Worm (Caenorhabditis elegans) whole organism, L4 larva: Measurements from ENCODE around the gene wdfy-2.

ENCODE experiments used
- D1046.2 ChIP-seq: fragments of 200-800 bp; sonication (Bioruptor generic); IDR thresholded peaks from 2 replicates; pipeline ENCODE4 v1.3.6; 2022; ENCODE audit warnings: missing genetic modification characterization, missing compliant biosample characterization
- F10B5.3 ChIP-seq: sonication (generic microtip); optimal IDR thresholded peaks from 2 replicates; lab custom pipeline; 2016; ENCODE audit warnings: mild to moderate bottlenecking, missing genetic modification characterization, missing compliant biosample characterization
- F26F4.8 ChIP-seq: fragments of 200-800 bp; sonication (Bioruptor generic); conservative IDR thresholded peaks from 2 replicates; pipeline ENCODE4 v1.3.6; 2022; ENCODE audit warnings: missing genetic modification characterization, missing compliant biosample characterization
- F37D6.2 ChIP-seq: sonication (generic microtip); optimal IDR thresholded peaks from 2 replicates; lab custom pipeline; 2016; ENCODE audit warnings: mild to moderate bottlenecking, missing genetic modification characterization, missing compliant biosample characterization
- R02D3.7 ChIP-seq: fragments of 150-350 bp; sonication (generic microtip); optimal IDR thresholded peaks from 3 replicates; lab custom pipeline; 2014; ENCODE audit warnings: missing biosample characterization, missing genetic modification characterization
- T20F7.1 ChIP-seq: fragments of 200-800 bp; sonication (Bioruptor generic); optimal IDR thresholded peaks from 2 replicates; lab custom pipeline; 2018; ENCODE audit warnings: mild to moderate bottlenecking, missing genetic modification characterization, missing compliant biosample characterization
- Y5F2A.4 ChIP-seq: fragments of 200-800 bp; sonication (Bioruptor generic); optimal IDR thresholded peaks from 2 replicates; lab custom pipeline; 2018; ENCODE audit warnings: mild to moderate bottlenecking, missing genetic modification characterization, missing compliant biosample characterization
- ZK337.2 ChIP-seq: fragments of 200-800 bp; sonication (Bioruptor generic); IDR thresholded peaks from 2 replicates; pipeline ENCODE4 v1.3.6; 2022; ENCODE audit warnings: missing genetic modification reagents, missing genetic modification characterization, missing compliant biosample characterization
- ama-1 ChIP-seq: fragments of 150-350 bp; optimal IDR thresholded peaks from 2 replicates; lab custom pipeline; 2014; ENCODE audit warnings: inconsistent platforms, mixed read lengths
- arid-1 ChIP-seq: fragments of 200-800 bp; sonication (Bioruptor generic); conservative IDR thresholded peaks from 2 replicates; pipeline ENCODE4 v1.3.6; 2022; ENCODE audit warnings: missing genetic modification reagents, missing genetic modification characterization, missing compliant biosample characterization
- ceh-20 ChIP-seq: fragments of 200-800 bp; sonication (Bioruptor generic); IDR thresholded peaks from 2 replicates; pipeline ENCODE4 v1.3.6; 2022; ENCODE audit warnings: missing genetic modification reagents, missing genetic modification characterization, missing compliant biosample characterization
- ceh-32 ChIP-seq: sonication (generic microtip); optimal IDR thresholded peaks from 2 replicates; lab custom pipeline; 2016; ENCODE audit warnings: mild to moderate bottlenecking, missing genetic modification characterization, missing compliant biosample characterization; ENCODE audit not compliant: poor library complexity
- ces-1 ChIP-seq: fragments of 150-350 bp; sonication (generic microtip); optimal IDR thresholded peaks from 4 replicates; lab custom pipeline; 2014; ENCODE audit warnings: missing biosample characterization, missing genetic modification reagents, missing genetic modification characterization
- dmd-6 ChIP-seq: fragments of 200-800 bp; sonication (Bioruptor generic); IDR thresholded peaks from 2 replicates; pipeline ENCODE4 v1.3.6; 2022; ENCODE audit warnings: missing genetic modification reagents, missing genetic modification characterization, missing compliant biosample characterization
- duxl-1 ChIP-seq: sonication (generic microtip); optimal IDR thresholded peaks from 2 replicates; lab custom pipeline; 2016; ENCODE audit warnings: mild to moderate bottlenecking, missing genetic modification characterization, moderate library complexity, missing compliant biosample characterization; ENCODE audit not compliant: poor library complexity
- dve-1 ChIP-seq: sonication (generic microtip); optimal IDR thresholded peaks from 2 replicates; lab custom pipeline; 2017; ENCODE audit warnings: antibody characterized with exemption, mild to moderate bottlenecking, missing genetic modification characterization, missing compliant biosample characterization; ENCODE audit not compliant: insufficient read depth
- egl-27 ChIP-seq: sonication (generic microtip); optimal IDR thresholded peaks from 3 replicates; lab custom pipeline; 2017; ENCODE audit warnings: missing biosample characterization, missing genetic modification reagents, missing genetic modification characterization
- fos-1 ChIP-seq: fragments of 150-350 bp; optimal IDR thresholded peaks from 2 replicates; lab custom pipeline; 2014; ENCODE audit warnings: missing biosample characterization, missing genetic modification characterization
- hif-1 ChIP-seq, 2 experiments: sonication (generic microtip); optimal IDR thresholded peaks; 2 replicates each; lab custom pipeline; 2016 to 2017; ENCODE audit warnings: missing compliant biosample characterization in 2 of 2, missing genetic modification characterization in 2 of 2, missing genetic modification reagents in 2 of 2, missing genotype in 2 of 2, mild to moderate bottlenecking in 1 of 2
- hlh-11 ChIP-seq: fragments of 200-800 bp; sonication (Bioruptor generic); optimal IDR thresholded peaks from 2 replicates; lab custom pipeline; 2018; ENCODE audit warnings: mild to moderate bottlenecking, missing genetic modification characterization, missing compliant biosample characterization
- lin-1 ChIP-seq: fragments of 200-800 bp; sonication (Bioruptor generic); IDR thresholded peaks from 2 replicates; pipeline ENCODE4 v1.3.6; 2022; ENCODE audit warnings: missing genetic modification reagents, missing genetic modification characterization, missing compliant biosample characterization
- lin-13 ChIP-seq: fragments of 150-350 bp; optimal IDR thresholded peaks from 2 replicates; lab custom pipeline; 2014; ENCODE audit warnings: missing biosample characterization, missing genetic modification reagents, missing genetic modification characterization
- lin-38 ChIP-seq: fragments of 200-800 bp; sonication (Bioruptor generic); IDR thresholded peaks from 2 replicates; pipeline ENCODE4 v1.3.6; 2022; ENCODE audit warnings: missing genetic modification reagents, missing genetic modification characterization, missing compliant biosample characterization
- lin-39 ChIP-seq: fragments of 150-350 bp; optimal IDR thresholded peaks from 2 replicates; lab custom pipeline; 2014; ENCODE audit warnings: missing biosample characterization, missing genetic modification reagents, missing genetic modification characterization
- lir-3 ChIP-seq: sonication (generic microtip); optimal IDR thresholded peaks from 2 replicates; lab custom pipeline; 2016; ENCODE audit warnings: mild to moderate bottlenecking, missing genetic modification characterization, missing compliant biosample characterization
- lsy-2 ChIP-seq, 2 experiments: fragments of 150-350 bp in 1 of 2; sonication (generic microtip) in 1 of 2; optimal IDR thresholded peaks; 2 replicates each; lab custom pipeline; 2014 to 2017; ENCODE audit warnings: missing biosample characterization in 2 of 2, missing genetic modification characterization in 2 of 2
- madf-5 ChIP-seq, 2 experiments: fragments of 200-800 bp; sonication (Bioruptor generic); IDR thresholded peaks; 2 replicates each; pipeline ENCODE4 v1.3.6; 2022; ENCODE audit warnings: missing compliant biosample characterization in 2 of 2, missing genetic modification characterization in 2 of 2
- madf-9 ChIP-seq: fragments of 200-800 bp; sonication (Bioruptor generic); conservative IDR thresholded peaks from 2 replicates; pipeline ENCODE4 v1.3.6; 2022; ENCODE audit warnings: missing genetic modification reagents, missing genetic modification characterization, missing compliant biosample characterization
- mdl-1 ChIP-seq, 2 experiments: fragments of 150-350 bp in 1 of 2; sonication (generic microtip) in 1 of 2; optimal IDR thresholded peaks; 2 replicates each; lab custom pipeline; 2014 to 2017; ENCODE audit warnings: missing biosample characterization in 2 of 2, missing genetic modification characterization in 2 of 2
- mdt-29 ChIP-seq: fragments of 200-800 bp; sonication (Bioruptor generic); IDR thresholded peaks from 2 replicates; pipeline ENCODE4 v1.3.6; 2022; ENCODE audit warnings: missing genetic modification reagents, missing genetic modification characterization, missing compliant biosample characterization
- mep-1 ChIP-seq: fragments of 150-350 bp; sonication (generic microtip); optimal IDR thresholded peaks from 3 replicates; lab custom pipeline; 2014; ENCODE audit warnings: missing biosample characterization, missing genetic modification characterization
- nhr-111 ChIP-seq: fragments of 200-800 bp; sonication (Bioruptor generic); optimal IDR thresholded peaks from 2 replicates; lab custom pipeline; 2018; ENCODE audit warnings: mild to moderate bottlenecking, missing genetic modification characterization, missing compliant biosample characterization
- nhr-237 ChIP-seq: sonication (generic microtip); optimal IDR thresholded peaks from 2 replicates; lab custom pipeline; 2017; ENCODE audit warnings: missing biosample characterization, missing genetic modification characterization
- nhr-41 ChIP-seq: fragments of 200-800 bp; sonication (Bioruptor generic); IDR thresholded peaks from 2 replicates; pipeline ENCODE4 v1.3.6; 2022; ENCODE audit warnings: missing genetic modification reagents, missing genetic modification characterization, missing compliant biosample characterization
- nhr-42 ChIP-seq: fragments of 200-800 bp; sonication (Bioruptor generic); IDR thresholded peaks from 2 replicates; pipeline ENCODE4 v1.3.6; 2022; ENCODE audit warnings: missing genetic modification characterization, missing compliant biosample characterization
- nhr-76 ChIP-seq: fragments of 150-350 bp; optimal IDR thresholded peaks from 2 replicates; lab custom pipeline; 2014; ENCODE audit warnings: missing biosample characterization, missing genetic modification characterization
- pha-4 ChIP-seq, 2 experiments: fragments of 150-350 bp in 1 of 2; fragments of 200-800 bp in 1 of 2; sonication (Bioruptor generic) in 1 of 2; IDR thresholded peaks in 1 of 2; optimal IDR thresholded peaks in 1 of 2; 2 replicates each; pipeline versions ENCODE4 v1.3.6 to Lab custom; 2014 to 2022; ENCODE audit warnings: missing genetic modification characterization in 2 of 2, missing genetic modification reagents in 2 of 2, missing biosample characterization in 1 of 2, missing compliant biosample characterization in 1 of 2
- php-3 ChIP-seq: fragments of 200-800 bp; sonication (Bioruptor generic); IDR thresholded peaks from 2 replicates; pipeline ENCODE4 v1.3.6; 2022; ENCODE audit warnings: missing genetic modification reagents, missing genetic modification characterization, missing compliant biosample characterization
- pqm-1 ChIP-seq: sonication (generic microtip); optimal IDR thresholded peaks from 2 replicates; lab custom pipeline; 2017; ENCODE audit warnings: missing biosample characterization, missing genetic modification characterization
- set-16 ChIP-seq: fragments of 200-800 bp; sonication (Bioruptor generic); IDR thresholded peaks from 2 replicates; pipeline ENCODE4 v1.3.6; 2022; ENCODE audit warnings: missing genetic modification reagents, missing genetic modification characterization, missing compliant biosample characterization
- skn-1 ChIP-seq: fragments of 150-350 bp; optimal IDR thresholded peaks from 2 replicates; lab custom pipeline; 2014; ENCODE audit warnings: missing biosample characterization, missing genetic modification characterization
- snpc-1.2 ChIP-seq: fragments of 200-800 bp; sonication (Bioruptor generic); IDR thresholded peaks from 2 replicates; pipeline ENCODE4 v1.3.6; 2022; ENCODE audit warnings: missing genetic modification reagents, missing genetic modification characterization, missing compliant biosample characterization
- snpc-4 ChIP-seq: fragments of 150-350 bp; optimal IDR thresholded peaks from 2 replicates; lab custom pipeline; 2014; ENCODE audit warnings: missing biosample characterization, missing genetic modification characterization
- tag-97 ChIP-seq: fragments of 200-800 bp; sonication (Bioruptor generic); IDR thresholded peaks from 2 replicates; pipeline ENCODE4 v1.3.6; 2022; ENCODE audit warnings: missing genetic modification characterization, missing compliant biosample characterization
- tra-1 ChIP-seq: fragments of 200-800 bp; sonication (Bioruptor generic); IDR thresholded peaks from 2 replicates; pipeline ENCODE4 v1.3.6; 2022; ENCODE audit warnings: missing genetic modification reagents, missing genetic modification characterization, missing compliant biosample characterization
- unc-130 ChIP-seq: sonication (generic microtip); optimal IDR thresholded peaks from 2 replicates; lab custom pipeline; 2016; ENCODE audit warnings: missing genetic modification reagents, missing genetic modification characterization, missing compliant biosample characterization
- vab-7 ChIP-seq: fragments of 200-800 bp; sonication (Bioruptor generic); IDR thresholded peaks from 2 replicates; pipeline ENCODE4 v1.3.6; 2022; ENCODE audit warnings: missing genetic modification reagents, missing genetic modification characterization, missing compliant biosample characterization
- zag-1 ChIP-seq: fragments of 150-350 bp; optimal IDR thresholded peaks from 2 replicates; lab custom pipeline; 2014; ENCODE audit warnings: missing biosample characterization, missing genetic modification characterization
- zip-11 ChIP-seq: fragments of 200-800 bp; sonication (Bioruptor generic); IDR thresholded peaks from 2 replicates; pipeline ENCODE4 v1.3.6; 2022; ENCODE audit warnings: missing genetic modification characterization, missing compliant biosample characterization
- ztf-7 ChIP-seq: fragments of 150-350 bp; optimal IDR thresholded peaks from 2 replicates; lab custom pipeline; 2014; ENCODE audit warnings: missing biosample characterization, missing genetic modification characterization

Gene wdfy-2

DNA sequence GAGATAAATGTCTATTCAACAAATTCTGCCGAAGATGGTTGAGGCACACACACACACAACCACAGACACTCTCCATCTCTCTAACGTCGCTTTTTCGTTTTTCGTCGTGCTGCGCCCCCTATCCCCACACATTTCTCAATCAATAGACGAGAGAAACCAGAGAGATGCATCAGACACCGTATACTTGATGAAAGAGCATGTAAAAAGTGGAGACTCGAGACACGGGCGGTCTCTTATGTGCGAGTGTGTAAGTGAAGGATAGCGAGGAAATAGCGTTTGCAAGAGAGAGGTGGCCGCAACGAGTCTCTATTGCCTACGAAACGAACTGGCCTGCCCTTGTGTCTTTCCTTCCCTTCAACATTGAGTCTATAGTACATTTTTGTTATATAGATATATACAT is 36.9 kb upstream of the wdfy-2 start (continued):
- no peak for TF ChIP-seq egl-27 (tag; lab: Kevin White, UChicago)
- TF ChIP-seq arid-1 (GFP tag; lab: Robert Waterston, UW): peak; percentile 62; the same call in 1 of the 2 replicates
- TF ChIP-seq lin-13 (GFP tag; lab: Kevin White, UChicago): peak; percentile 90
- no peak for TF ChIP-seq ces-1
- TF ChIP-seq F26F4.8 (GFP tag; lab: Robert Waterston, UW): no peak
- TF ChIP-seq vab-7 (GFP tag; lab: Robert Waterston, UW): no peak
- TF ChIP-seq madf-5 (GFP tag; IDR thresholded peaks at IDR 0.05; lab: Robert Waterston, UW): no peak
- peak; percentile 69 for TF ChIP-seq duxl-1 (tag; lab: Kevin White, UChicago)
- TF ChIP-seq lin-38 (GFP tag; lab: Robert Waterston, UW): peak; percentile 61
- TF ChIP-seq madf-9: 0 out of 2 replicates have a peak, but pooled peaks have one; percentile 23
- TF ChIP-seq hif-1 (tag; optimal IDR thresholded peaks at IDR 0.05; lab: Kevin White, UChicago): peak; percentile 46 to 86
- TF ChIP-seq ztf-7 (tag; lab: Kevin White, UChicago): peak; percentile 66
- TF ChIP-seq nhr-111: no peak
- TF ChIP-seq zag-1: no peak
- TF ChIP-seq pha-4 (GFP tag; IDR thresholded peaks at IDR 0.05; lab: Robert Waterston, UW): peak; percentile 57
- peak; percentile 93 for TF ChIP-seq pha-4 (tag; optimal IDR thresholded peaks at IDR 0.05; lab: Kevin White, UChicago)
- peak; percentile 59 for TF ChIP-seq lin-39 (tag; lab: Kevin White, UChicago)
- TF ChIP-seq Y5F2A.4 (GFP tag; lab: Kevin White, UChicago): no peak
- peak; percentile 94 for TF ChIP-seq pqm-1
- TF ChIP-seq mdl-1 (tag; optimal IDR thresholded peaks at IDR 0.05; lab: Kevin White, UChicago): peak; percentile 41 to 93
- peak; percentile 91 for TF ChIP-seq dmd-6 (GFP tag; lab: Robert Waterston, UW)
- TF ChIP-seq set-16 (GFP tag; lab: Robert Waterston, UW): peak; percentile 51
- TF ChIP-seq nhr-41: peak; percentile 76
- TF ChIP-seq R02D3.7: no peak
- peak; percentile 97 for TF ChIP-seq hlh-11
- peak; percentile 31 for TF ChIP-seq lir-3 (tag; lab: Kevin White, UChicago)
- peak; percentile 94 for TF ChIP-seq ama-1 (lab: Kevin White, UChicago)
- TF ChIP-seq skn-1 (tag; lab: Kevin White, UChicago): no peak
- peak; percentile 39 for TF ChIP-seq nhr-237 (tag; lab: Kevin White, UChicago)
- TF ChIP-seq dve-1 (tag; lab: Kevin White, UChicago): peak; percentile 87
- peak; percentile 35 for TF ChIP-seq fos-1 (tag; lab: Kevin White, UChicago)
- peak; percentile 45; the same call in 1 of the 2 replicates for TF ChIP-seq ceh-20 (GFP tag; lab: Robert Waterston, UW)
- peak; percentile 78 for TF ChIP-seq tra-1
- peak; percentile 95 for TF ChIP-seq mep-1
- no peak for TF ChIP-seq unc-130 (GFP tag; lab: Kevin White, UChicago)
- peak; percentile 80 for TF ChIP-seq F37D6.2 (tag; lab: Kevin White, UChicago)
- TF ChIP-seq D1046.2 (GFP tag; lab: Robert Waterston, UW): 0 out of 2 replicates have a peak, but pooled peaks have one; percentile 42
- no peak for TF ChIP-seq ceh-32 (tag; lab: Kevin White, UChicago)
- peak; percentile 43 for TF ChIP-seq F10B5.3 (tag; lab: Kevin White, UChicago)
- no peak for TF ChIP-seq ZK337.2
- peak; percentile 87 to 94 for TF ChIP-seq lsy-2 (tag; optimal IDR thresholded peaks at IDR 0.05; lab: Kevin White, UChicago)
- no peak for TF ChIP-seq tag-97 (GFP tag; lab: Robert Waterston, UW)
- peak; percentile 35; the same call in 1 of the 2 replicates for TF ChIP-seq php-3 (GFP tag; lab: Robert Waterston, UW)
- no peak for TF ChIP-seq snpc-1.2 (GFP tag; lab: Robert Waterston, UW)
- peak; percentile 63; the same call in 1 of the 2 replicates for TF ChIP-seq mdt-29
- TF ChIP-seq nhr-76 (tag; lab: Kevin White, UChicago): no peak
- TF ChIP-seq lin-1 (GFP tag; lab: Robert Waterston, UW): peak; percentile 74
- peak; percentile 60 for TF ChIP-seq T20F7.1 (GFP tag; lab: Kevin White, UChicago)
- no peak for TF ChIP-seq snpc-4 (tag; lab: Kevin White, UChicago)
- TF ChIP-seq nhr-42 (GFP tag; lab: Robert Waterston, UW): peak; percentile 81; the same call in 1 of the 2 replicates
- TF ChIP-seq zip-11: 0 out of 2 replicates have a peak, but pooled peaks have one; percentile 19
